Fruit fly (Drosophila melanogaster) whole organism: ENCODE results near the gene CG5292.

ENCODE experiments used
- CG8478 ChIP-seq: fragments of >200 bp; optimal IDR thresholded peaks from 2 replicates; lab custom pipeline; 2018; ENCODE audit warnings: inconsistent platforms
- Dll ChIP-seq: fragments of >200 bp; optimal IDR thresholded peaks from 2 replicates; lab custom pipeline; 2017
- pan ChIP-seq: fragments of >200 bp; optimal IDR thresholded peaks from 2 replicates; lab custom pipeline; 2017
- usp ChIP-seq: fragments of >200 bp; optimal IDR thresholded peaks from 2 replicates; lab custom pipeline; 2017; ENCODE audit warnings: missing biosample characterization, missing genetic modification characterization, mixed read lengths

dm6 chr3R:17120165-17120564, 31.5 kb upstream of the CG5292 start, which contains the start of gene CG34278:
- TF ChIP-seq Dll (lab: Kevin White, UChicago) (no peak), CG8478 (lab: Kevin White, UChicago) (no peak), usp (GFP tag; lab: Kevin White, UChicago) (no peak), pan (lab: Kevin White, UChicago) (no peak)
